Worm (Caenorhabditis elegans) whole organism, early embryonic: ENCODE data around the gene lgc-44.

Experiments used
- B0310.2 ChIP-seq: sonication (generic microtip); optimal IDR thresholded peaks from 2 replicates; lab custom pipeline; 2016; ENCODE audit warnings: mild to moderate bottlenecking, missing genetic modification characterization, missing compliant biosample characterization
- ama-1 ChIP-seq: fragments of 150-350 bp; optimal IDR thresholded peaks from 2 replicates; lab custom pipeline; 2014
- ceh-13 ChIP-seq: fragments of 200-800 bp; sonication (Bioruptor generic); optimal IDR thresholded peaks from 2 replicates; lab custom pipeline; 2018; ENCODE audit warnings: mild to moderate bottlenecking, missing genetic modification characterization, missing compliant biosample characterization
- ceh-36 ChIP-seq: sonication (generic microtip); optimal IDR thresholded peaks from 2 replicates; lab custom pipeline; 2016; ENCODE audit warnings: missing genetic modification characterization, inconsistent platforms, missing compliant biosample characterization
- ets-7 ChIP-seq: sonication (generic microtip); optimal IDR thresholded peaks from 2 replicates; lab custom pipeline; 2016; ENCODE audit warnings: missing genotype, missing genetic modification characterization, missing compliant biosample characterization
- flt-1 ChIP-seq: fragments of 200-800 bp; sonication (Bioruptor generic); IDR thresholded peaks from 2 replicates; pipeline ENCODE4 v1.3.6; 2022; ENCODE audit warnings: missing genetic modification characterization, missing compliant biosample characterization
- hmbx-1 ChIP-seq: sonication (generic microtip); optimal IDR thresholded peaks from 2 replicates; lab custom pipeline; 2016; ENCODE audit warnings: mild to moderate bottlenecking, missing genetic modification characterization, missing compliant biosample characterization
- hmg-4 ChIP-seq: fragments of 200-800 bp; sonication (Bioruptor generic); optimal IDR thresholded peaks from 2 replicates; lab custom pipeline; 2018; ENCODE audit warnings: mild to moderate bottlenecking, missing genetic modification characterization, missing compliant biosample characterization
- hnd-1 ChIP-seq: sonication (generic microtip); optimal IDR thresholded peaks from 2 replicates; lab custom pipeline; 2016; ENCODE audit warnings: missing genetic modification characterization, missing compliant biosample characterization
- scrt-1 ChIP-seq: fragments of 200-800 bp; sonication (Bioruptor generic); IDR thresholded peaks from 2 replicates; pipeline ENCODE4 v1.3.6; 2022; ENCODE audit warnings: missing genetic modification characterization, missing compliant biosample characterization
- sea-1 ChIP-seq: fragments of 200-800 bp; sonication (Bioruptor generic); conservative IDR thresholded peaks from 2 replicates; pipeline ENCODE4 v1.3.6; 2022; ENCODE audit warnings: missing genetic modification characterization, missing compliant biosample characterization
- tra-4 ChIP-seq: sonication (generic microtip); optimal IDR thresholded peaks from 2 replicates; lab custom pipeline; 2017; ENCODE audit warnings: missing genetic modification characterization, missing compliant biosample characterization

- TF ChIP-seq ceh-36 (tag; lab: Kevin White, UChicago) (no peak), ama-1 (lab: Kevin White, UChicago) (no peak), sea-1 (GFP tag; lab: Robert Waterston, UW) (no peak), flt-1 (GFP tag; lab: Robert Waterston, UW) (no peak), hnd-1 (tag; lab: Kevin White, UChicago) (no peak), ceh-13 (GFP tag; lab: Kevin White, UChicago) (no peak), scrt-1 (GFP tag; lab: Robert Waterston, UW) (no peak), B0310.2 (tag; lab: Kevin White, UChicago) (no peak), hmbx-1 (no peak), ets-7 (tag; lab: Kevin White, UChicago) (no peak), hmg-4 (GFP tag; lab: Kevin White, UChicago) (no peak), tra-4 (no peak)
These were observed 34.0 kb upstream of the lgc-44 start for ce11 chrV:11706353-11706752.
